Worm (Caenorhabditis elegans) whole organism, L4/young adult: ENCODE measurements around the gene srw-24.
"Not testable (repeated sequence)": the region's sequence is repeated elsewhere in the genome, so short reads cannot be mapped to it uniquely, and the experiment has no call there.

ENCODE experiments used
- W03F9.2 ChIP-seq: fragments of 150-350 bp; optimal IDR thresholded peaks from 2 replicates; lab custom pipeline; 2014; ENCODE audit warnings: missing biosample characterization, missing genetic modification characterization
- dao-5 ChIP-seq: sonication (generic microtip); optimal IDR thresholded peaks from 2 replicates; lab custom pipeline; 2016; ENCODE audit warnings: missing genotype, missing genetic modification characterization, moderate library complexity, missing compliant biosample characterization
- him-1 ChIP-seq: sonication (generic microtip); optimal IDR thresholded peaks from 2 replicates; lab custom pipeline; 2016; ENCODE audit warnings: missing genotype, missing genetic modification reagents, missing genetic modification characterization, missing compliant biosample characterization

srw-24 gene

DNA sequence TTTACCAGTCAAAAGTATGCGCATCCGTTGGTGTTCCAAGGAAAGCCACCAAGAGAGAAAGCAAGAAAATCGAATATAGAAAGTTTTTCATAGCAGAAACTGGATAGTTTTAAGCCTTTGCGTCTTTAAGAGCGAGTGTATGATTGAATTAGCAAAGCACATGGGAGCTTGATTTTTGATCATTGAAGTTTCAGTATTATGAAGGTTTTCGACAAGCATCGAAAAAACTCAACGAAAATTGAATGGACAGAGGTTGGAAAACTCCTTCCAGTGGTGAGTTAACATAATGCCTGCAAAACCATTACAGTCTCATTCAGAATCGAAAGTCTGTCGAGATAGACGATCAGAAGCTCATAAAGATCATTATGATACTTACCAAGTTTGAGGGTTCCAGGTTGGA lies 29.9 kb upstream of the srw-24 start, which contains the start of gene Y75B12B.13:
Gene Y75B12B.13 (minus strand): TSS at position 101 of the 400 bp plus-strand sequence.
- no peak for TF ChIP-seq dao-5
- no peak for TF ChIP-seq him-1 (tag; lab: Kevin White, UChicago)
- TF ChIP-seq W03F9.2 (tag; lab: Kevin White, UChicago): no peak

DNA sequence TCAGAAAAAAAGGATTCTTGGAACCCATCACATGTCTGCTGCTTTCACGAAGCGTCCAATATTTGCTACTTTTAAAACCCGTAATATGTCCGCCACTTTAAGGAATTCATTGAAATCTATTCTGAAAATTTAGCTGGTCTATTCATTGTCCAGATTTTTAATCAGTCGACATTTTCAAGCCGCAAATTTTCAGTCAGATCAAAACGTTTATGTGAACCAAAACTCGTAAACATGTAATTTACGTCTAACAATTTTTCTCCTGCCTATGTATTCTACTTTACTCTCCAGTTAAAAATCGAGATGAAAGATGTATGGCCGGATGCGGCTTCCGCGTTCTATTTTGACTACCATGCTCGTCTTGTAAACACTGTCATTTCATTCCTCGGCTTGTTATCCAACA lies 25.8 kb upstream of the srw-24 start, which contains the start of gene srw-1:
Gene srw-1 (plus strand): TSS at position 301 of the 400 bp plus-strand sequence.
- TF ChIP-seq W03F9.2 (tag; lab: Kevin White, UChicago) (no peak), him-1 (tag; lab: Kevin White, UChicago) (no peak), dao-5 (no peak)

DNA sequence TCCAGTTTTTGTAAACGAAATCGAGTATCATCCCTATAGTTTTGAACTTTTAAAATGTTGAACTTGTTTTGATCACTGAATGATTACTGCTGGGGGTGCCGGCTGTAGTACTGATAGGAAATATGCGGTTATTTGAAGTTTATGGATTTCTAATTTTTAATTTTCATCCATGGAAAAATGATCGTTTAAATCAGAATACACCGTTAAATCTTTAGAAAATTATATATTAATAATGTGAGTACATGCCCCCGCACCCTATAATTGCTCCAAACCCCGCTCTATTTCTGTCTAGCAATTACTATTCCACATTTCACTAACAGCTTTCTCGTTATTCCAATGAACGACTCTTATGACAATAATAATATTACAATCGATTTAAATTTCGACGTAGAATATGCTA lies 24.0 kb upstream of the srw-24 start, which contains the start of gene Y75B12B.10:
Gene Y75B12B.10 (plus strand): TSS at position 301 of the 400 bp plus-strand sequence.
- TF ChIP-seq dao-5 (no peak), him-1 (tag; lab: Kevin White, UChicago) (no peak), W03F9.2 (tag; lab: Kevin White, UChicago) (no peak)

DNA sequence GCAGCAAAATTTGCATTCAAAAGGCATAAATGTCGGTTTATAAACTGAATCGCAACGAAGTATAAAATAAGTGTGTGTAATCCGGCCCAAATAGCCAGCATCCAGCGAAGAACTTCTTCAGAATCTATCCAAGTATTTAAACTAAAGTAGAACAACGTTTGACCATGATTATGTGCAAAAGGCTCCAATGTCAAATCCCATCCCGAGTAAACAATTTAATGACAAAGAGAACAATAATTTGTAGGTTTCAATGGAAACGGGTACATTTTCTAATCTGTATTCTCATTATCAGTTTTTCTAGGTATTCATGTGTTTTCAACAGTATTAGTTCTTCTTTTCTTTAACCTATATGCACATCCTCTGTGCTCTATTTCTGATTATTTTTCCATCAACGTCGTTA lies 16.1 kb upstream of the srw-24 start, which contains the start of gene C41G6.12:
Gene C41G6.12 (minus strand): TSS at position 101 of the 400 bp plus-strand sequence.
- TF ChIP-seq W03F9.2 (tag; lab: Kevin White, UChicago); dao-5; him-1 (tag; lab: Kevin White, UChicago): not testable (repeated sequence)

DNA sequence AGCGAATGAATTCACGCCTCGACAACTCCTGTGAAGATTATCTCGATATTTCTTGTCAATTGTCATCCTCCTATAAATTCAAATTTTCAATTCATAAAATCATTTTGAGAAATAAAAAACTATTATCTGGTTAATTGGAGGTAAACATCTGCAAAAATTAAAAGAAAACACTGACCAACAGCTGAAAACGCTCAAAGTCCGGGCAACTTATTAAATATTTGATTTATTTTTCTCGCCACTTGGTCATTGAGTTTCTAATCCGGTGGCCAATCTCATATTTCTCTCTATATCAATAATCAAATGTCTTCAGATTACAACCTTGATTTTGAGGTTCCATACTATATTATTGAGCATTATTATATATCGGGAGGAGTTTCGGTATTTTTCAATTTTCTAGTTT lies 11.9 kb upstream of the srw-24 start, which contains the start of gene sri-24:
Gene sri-24 (plus strand): TSS at position 301 of the 400 bp plus-strand sequence.
- TF ChIP-seq him-1 (tag; lab: Kevin White, UChicago); dao-5; W03F9.2 (tag; lab: Kevin White, UChicago): not testable (repeated sequence)

DNA sequence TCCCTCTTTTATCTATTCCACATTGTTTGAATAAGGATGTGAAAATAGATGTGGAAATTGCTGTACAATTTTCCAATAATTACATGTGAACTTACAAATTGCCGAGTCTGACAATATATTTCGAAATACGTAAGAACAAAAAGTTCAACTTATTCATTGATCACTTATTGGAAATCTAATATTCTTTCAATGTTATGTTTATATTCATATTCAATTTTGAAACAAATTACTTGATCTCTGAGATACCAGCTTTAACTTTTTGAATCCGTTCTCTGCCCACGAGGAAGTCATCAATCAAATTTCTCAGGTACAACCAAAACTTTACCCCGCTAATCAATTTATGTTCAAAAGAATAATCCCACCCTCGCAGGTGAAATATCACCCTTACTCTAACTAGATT lies 8.6 kb upstream of the srw-24 start, which contains the start of gene sri-26:
Gene sri-26 (plus strand): TSS at position 301 of the 400 bp plus-strand sequence.
- TF ChIP-seq him-1 (tag; lab: Kevin White, UChicago); W03F9.2 (tag; lab: Kevin White, UChicago); dao-5: not testable (repeated sequence)

DNA sequence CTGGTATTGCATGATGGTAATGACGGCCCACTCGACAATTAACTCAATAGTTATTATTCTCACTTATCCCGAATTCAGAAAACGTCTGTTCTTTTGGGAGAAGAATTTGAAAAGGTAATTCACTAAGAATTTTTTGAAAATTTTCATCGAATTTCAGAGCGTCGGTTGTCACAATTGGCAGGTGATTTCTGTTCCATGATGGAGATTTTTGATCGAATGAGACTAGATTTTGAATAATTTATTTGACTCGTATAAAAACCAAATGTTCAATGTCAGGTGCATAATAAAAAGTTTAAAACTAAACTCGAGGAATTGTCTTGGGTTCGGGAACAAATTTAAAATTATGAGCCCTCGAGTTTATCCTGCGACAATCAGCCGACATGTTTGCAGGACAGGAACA lies 7.1 kb upstream of the srw-24 start, which contains the start of gene sri-25:
Gene sri-25 (plus strand): TSS at position 301 of the 400 bp plus-strand sequence.
- TF ChIP-seq dao-5: no peak
- TF ChIP-seq W03F9.2 (tag; lab: Kevin White, UChicago): no peak
- no peak for TF ChIP-seq him-1 (tag; lab: Kevin White, UChicago)

DNA sequence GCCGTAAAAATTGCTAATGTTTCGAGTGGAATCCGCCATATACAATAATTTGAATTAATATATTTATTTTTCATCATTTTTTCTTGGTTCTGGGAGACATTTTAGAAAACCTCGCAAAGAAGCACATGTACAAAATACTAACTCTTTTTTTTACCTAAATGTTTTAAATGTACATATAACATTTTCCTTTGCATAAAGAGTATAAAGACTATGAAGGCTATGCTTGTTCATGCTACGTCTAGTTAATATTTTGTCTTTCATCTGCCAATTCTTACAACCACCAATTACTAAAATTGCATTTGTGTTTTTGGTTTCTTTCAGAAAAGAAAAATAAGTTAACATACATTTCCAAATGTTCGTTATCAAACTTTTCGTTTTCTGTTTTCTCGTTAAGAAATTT lies 2.4 kb upstream of the srw-24 start, which contains the start of gene irld-25:
Gene irld-25 (plus strand): TSS at position 301 of the 400 bp plus-strand sequence.
- TF ChIP-seq dao-5 (no peak), him-1 (tag; lab: Kevin White, UChicago) (no peak), W03F9.2 (tag; lab: Kevin White, UChicago) (no peak)

DNA sequence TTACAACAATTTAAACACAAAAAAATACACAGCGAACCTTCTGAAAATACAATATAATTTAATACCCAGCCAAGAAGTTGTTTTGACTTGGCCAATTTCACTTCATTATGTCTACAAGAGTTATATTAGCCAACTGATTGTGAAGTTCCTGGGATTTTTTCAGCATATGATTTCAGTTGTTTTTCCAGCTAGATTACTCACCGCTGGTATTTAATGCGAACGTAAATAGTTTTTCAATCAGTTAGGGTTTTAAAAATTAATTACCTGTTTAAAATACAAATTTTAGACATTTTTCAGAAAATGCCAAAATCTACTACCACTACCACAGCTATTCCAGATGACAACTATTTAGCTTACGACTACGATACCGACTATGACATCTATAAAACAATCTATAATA lies 1.9 kb downstream of the srw-24 start, which contains the start of gene srw-14:
Gene srw-14 (plus strand): TSS at position 301 of the 400 bp plus-strand sequence.
- TF ChIP-seq dao-5: no peak
- TF ChIP-seq him-1 (tag; lab: Kevin White, UChicago): no peak
- no peak for TF ChIP-seq W03F9.2 (tag; lab: Kevin White, UChicago)

DNA sequence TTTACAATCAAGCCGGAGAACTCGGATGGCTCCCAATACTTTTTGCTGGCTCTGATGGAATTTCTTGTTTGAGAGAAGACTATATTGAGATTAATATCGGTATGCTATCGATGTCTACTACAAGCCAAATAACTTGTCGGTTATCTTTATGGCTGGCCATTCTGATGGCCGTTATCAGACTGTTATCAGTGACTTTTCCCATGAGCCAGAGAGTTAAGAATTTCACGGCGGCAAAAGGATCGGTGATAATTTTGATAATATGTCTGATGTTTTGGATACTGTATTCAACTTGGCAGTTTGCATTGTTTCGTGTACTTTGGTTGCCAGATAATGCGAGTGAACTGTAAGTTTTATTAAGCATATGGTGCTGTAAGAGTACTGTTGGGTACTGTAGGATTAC lies 2.4 kb downstream of the srw-24 start:
- no peak for TF ChIP-seq W03F9.2 (tag; lab: Kevin White, UChicago)
- no peak for TF ChIP-seq him-1 (tag; lab: Kevin White, UChicago)
- no peak for TF ChIP-seq dao-5

DNA sequence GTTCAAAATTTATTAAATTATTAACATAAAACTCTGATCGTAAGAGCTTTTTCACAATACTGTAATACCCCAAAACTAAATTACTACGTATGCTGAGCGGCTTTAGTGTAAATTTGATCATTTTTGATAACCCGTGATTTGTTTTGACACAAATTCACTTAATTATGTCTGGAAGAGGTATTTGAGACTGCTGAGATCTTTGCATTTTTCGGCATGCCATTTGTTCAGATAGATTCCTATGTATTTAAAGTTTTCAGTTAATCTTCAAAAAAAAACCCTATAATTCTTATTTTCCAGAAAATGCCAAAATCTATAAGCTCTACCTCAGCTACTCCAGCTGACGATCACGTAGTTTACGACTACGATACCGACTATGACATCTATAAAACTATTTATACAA lies 6.5 kb downstream of the srw-24 start, which contains the start of gene srw-15:
Gene srw-15 (plus strand): TSS at position 301 of the 400 bp plus-strand sequence.
- no peak for TF ChIP-seq him-1 (tag; lab: Kevin White, UChicago)
- no peak for TF ChIP-seq dao-5
- TF ChIP-seq W03F9.2 (tag; lab: Kevin White, UChicago): no peak

DNA sequence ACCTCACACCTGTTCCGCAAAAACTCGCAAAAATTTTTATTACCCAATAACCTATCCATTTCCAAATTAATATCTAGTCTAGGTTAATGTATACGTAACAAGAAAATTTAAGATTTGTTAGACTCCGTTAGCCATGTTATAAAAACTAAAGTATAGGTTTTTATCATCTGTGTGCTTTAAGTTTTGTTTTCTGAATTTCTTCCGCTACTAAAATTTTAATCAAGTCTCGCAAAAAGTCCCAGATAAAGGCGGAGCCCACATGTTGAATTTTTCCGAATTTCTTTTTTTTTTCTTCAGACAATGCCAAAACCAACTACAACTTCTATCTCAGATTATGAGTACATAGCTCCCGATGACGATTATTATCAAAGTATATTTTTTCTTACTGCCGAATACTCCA lies 8.4 kb downstream of the srw-24 start, which contains the start of gene srw-13:
Gene srw-13 (plus strand): TSS at position 301 of the 400 bp plus-strand sequence.
- TF ChIP-seq him-1 (tag; lab: Kevin White, UChicago): no peak
- TF ChIP-seq dao-5: no peak
- no peak for TF ChIP-seq W03F9.2 (tag; lab: Kevin White, UChicago)

DNA sequence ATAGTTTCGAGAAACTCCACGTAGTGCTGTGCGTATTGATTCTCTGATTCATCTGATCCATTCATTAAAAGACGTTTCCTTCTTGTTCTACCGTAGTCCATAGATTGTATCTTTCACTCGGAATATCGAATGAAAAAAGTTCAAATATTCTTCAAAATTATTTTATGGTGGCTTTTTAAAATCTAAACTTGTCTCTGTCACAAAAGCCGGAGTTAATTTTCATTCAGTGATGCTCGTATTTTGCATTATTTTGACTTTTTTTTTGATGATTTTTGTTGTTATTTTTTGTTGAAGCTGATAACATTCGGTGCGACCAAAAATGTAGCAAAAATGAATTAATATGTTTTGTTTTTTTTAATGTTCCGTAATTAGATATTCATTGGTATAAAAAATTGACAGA lies 11.9 kb downstream of the srw-24 start, which contains the start of gene nhr-164:
Gene nhr-164 (minus strand): TSS at position 101 of the 400 bp plus-strand sequence.
- TF ChIP-seq dao-5 (no peak), W03F9.2 (tag; lab: Kevin White, UChicago) (no peak)

DNA sequence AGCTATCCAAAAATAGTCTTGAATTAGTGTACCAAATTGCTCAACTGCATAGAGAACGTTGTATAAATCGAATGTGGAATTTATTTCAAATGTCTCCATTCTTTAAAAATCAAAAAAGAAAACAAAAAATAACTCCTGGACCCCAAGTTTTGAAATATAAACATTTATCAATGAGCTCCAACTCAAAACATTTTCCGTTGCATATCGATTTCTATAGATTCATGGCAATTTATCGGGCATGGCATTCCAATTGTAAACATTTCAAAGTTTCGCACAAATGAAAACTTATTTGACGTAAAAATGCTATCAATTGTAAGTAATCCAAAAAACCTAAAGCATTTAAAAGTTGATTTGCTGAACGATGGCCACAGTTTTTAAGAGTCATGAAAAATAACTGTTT lies 14.8 kb downstream of the srw-24 start, which contains the start of gene srw-12:
Gene srw-12 (minus strand): TSS at position 101 of the 400 bp plus-strand sequence.
- TF ChIP-seq dao-5 (no peak), W03F9.2 (tag; lab: Kevin White, UChicago) (no peak), him-1 (tag; lab: Kevin White, UChicago) (no peak)
